Worm (Caenorhabditis elegans): ENCODE measurements around the gene ceh-7.

The ceh-7 gene

DNA sequence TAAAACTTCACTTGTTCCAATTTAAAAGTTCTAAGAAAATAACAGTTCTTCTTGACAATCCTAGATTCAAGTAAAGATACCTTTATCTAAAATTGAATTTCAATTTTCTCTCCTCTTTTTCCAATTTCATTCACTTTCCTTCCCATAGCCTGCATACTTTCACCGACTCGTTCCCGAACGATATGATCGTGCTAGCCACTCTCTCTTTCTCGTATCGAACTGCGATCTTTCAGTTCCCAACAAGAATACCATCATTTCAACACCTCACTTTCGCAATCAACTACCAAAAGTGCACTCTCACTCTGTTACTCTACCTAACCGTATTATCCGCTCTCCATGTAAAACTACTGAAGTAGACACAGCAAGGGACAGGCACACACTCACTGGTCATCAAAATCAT lies 46.4 kb upstream of the ceh-7 start (continued):
- TF ChIP-seq zim-3 (tag; optimal IDR thresholded peaks at IDR 0.05) (no peak), dpl-1 (GFP tag; optimal IDR thresholded peaks at IDR 0.05) (no peak)

ce11 chrII:8749084-8749483 lies 45.5 kb upstream of the ceh-7 start:
- TF ChIP-seq unc-130 (GFP tag; optimal IDR thresholded peaks at IDR 0.05), result no peak
- TF ChIP-seq mel-28 (tag; optimal IDR thresholded peaks at IDR 0.05; ENCODE audit: borderline replicate concordance), result no peak
- TF ChIP-seq ccch-3 (GFP tag; optimal IDR thresholded peaks at IDR 0.05), result no peak
- no peak for TF ChIP-seq egl-18 (GFP tag; IDR thresholded peaks at IDR 0.05)
- TF ChIP-seq fkh-3 (tag; optimal IDR thresholded peaks at IDR 0.05), result no peak
- no peak for TF ChIP-seq B0035.1 (tag; optimal IDR thresholded peaks at IDR 0.05)
- TF ChIP-seq nhr-179 (tag; optimal IDR thresholded peaks at IDR 0.05), result no peak
- no peak for TF ChIP-seq mes-4 (tag; optimal IDR thresholded peaks at IDR 0.05)
- TF ChIP-seq rpc-1 (optimal IDR thresholded peaks at IDR 0.05), result no peak
- no peak for TF ChIP-seq rpc-1 (tag; optimal IDR thresholded peaks at IDR 0.05)
- no peak for TF ChIP-seq F22D6.2 (tag; optimal IDR thresholded peaks at IDR 0.05)
- no peak for TF ChIP-seq mxl-1 (tag; optimal IDR thresholded peaks at IDR 0.05)
- no peak for TF ChIP-seq attf-3 (GFP tag; conservative IDR thresholded peaks at IDR 0.05)
- TF ChIP-seq Y53F4B.3 (GFP tag; IDR thresholded peaks at IDR 0.05), result no peak
- no peak for TF ChIP-seq F33H1.4 (GFP tag; IDR thresholded peaks at IDR 0.05)

ce11 chrII:8748638-8749037 lies 45.0 kb upstream of the ceh-7 start:
- TF ChIP-seq pha-4 (tag; optimal IDR thresholded peaks at IDR 0.05), result no peak
- TF ChIP-seq unc-130 (GFP tag; optimal IDR thresholded peaks at IDR 0.05), result no peak
- TF ChIP-seq Y79H2A.3 (GFP tag; conservative IDR thresholded peaks at IDR 0.05), result no peak
- TF ChIP-seq F33H1.4 (GFP tag; IDR thresholded peaks at IDR 0.05), result no peak
- TF ChIP-seq zfh-2 (GFP tag; conservative IDR thresholded peaks at IDR 0.05), result no peak
- no peak for TF ChIP-seq Y67H2A.10 (GFP tag; conservative IDR thresholded peaks at IDR 0.05)
- no peak for TF ChIP-seq nfyb-1 (GFP tag; IDR thresholded peaks at IDR 0.05)

ce11 chrII:8747939-8748352 lies 44.3 kb upstream of the ceh-7 start:
- TF ChIP-seq ztf-28 (GFP tag; IDR thresholded peaks at IDR 0.05) (0 out of 2 replicates have a peak, but pooled peaks have one; percentile 25), F52B5.7 (tag; optimal IDR thresholded peaks at IDR 0.05) (peak; percentile 4), cebp-2 (GFP tag; IDR thresholded peaks at IDR 0.05) (no peak), zfh-2 (GFP tag; conservative IDR thresholded peaks at IDR 0.05) (peak; percentile 73), ZK185.1 (tag; optimal IDR thresholded peaks at IDR 0.05; ENCODE audit: poor library complexity, severe bottlenecking) (peak; percentile 49), K11D2.4 (GFP tag; IDR thresholded peaks at IDR 0.05) (no peak), B0261.1 (tag; optimal IDR thresholded peaks at IDR 0.05) (no peak), chd-7 (tag; optimal IDR thresholded peaks at IDR 0.05) (no peak), C06A6.2 (GFP tag; conservative IDR thresholded peaks at IDR 0.05) (no peak), dox-1 (GFP tag; IDR thresholded peaks at IDR 0.05) (peak; percentile 10; the same call in 1 of the 2 replicates), snpc-1.3 (tag; optimal IDR thresholded peaks at IDR 0.05; ENCODE audit: insufficient read depth) (no peak), tbx-9 (tag; optimal IDR thresholded peaks at IDR 0.05; ENCODE audit: borderline replicate concordance) (peak; percentile 58), lin-40 (tag; optimal IDR thresholded peaks at IDR 0.05) (no peak), K12H6.12 (tag; optimal IDR thresholded peaks at IDR 0.05) (no peak), ama-1 (optimal IDR thresholded peaks at IDR 0.05) (no peak), ama-1 (GFP tag; optimal IDR thresholded peaks at IDR 0.05) (peak in 1 of 2 experiments; percentile 22), zim-3 (tag; optimal IDR thresholded peaks at IDR 0.05) (no peak), hlh-12 (tag; optimal IDR thresholded peaks at IDR 0.05) (no peak), mel-28 (tag; optimal IDR thresholded peaks at IDR 0.05; ENCODE audit: borderline replicate concordance) (no peak), unc-62 (GFP tag; optimal IDR thresholded peaks at IDR 0.05) (no peak), snpc-4 (GFP tag; optimal IDR thresholded peaks at IDR 0.05) (no peak), snpc-4 (tag; optimal IDR thresholded peaks at IDR 0.05) (no peak), aptf-2 (GFP tag; conservative IDR thresholded peaks at IDR 0.05) (no peak), unc-130 (GFP tag; optimal IDR thresholded peaks at IDR 0.05) (no peak), ztf-18 (tag; optimal IDR thresholded peaks at IDR 0.05) (no peak), F57A8.1 (GFP tag; optimal IDR thresholded peaks at IDR 0.05) (no peak), atf-7 (tag; optimal IDR thresholded peaks at IDR 0.05) (no peak), ztf-3 (GFP tag; optimal IDR thresholded peaks at IDR 0.05) (no peak)

Measured in whole organism, young adult.